Worm (Caenorhabditis elegans) whole organism, early embryonic: Measurements from ENCODE around the gene F07E5.7.

Source experiments
- B0310.2 ChIP-seq: sonication (generic microtip); optimal IDR thresholded peaks from 2 replicates; lab custom pipeline; 2016; ENCODE audit warnings: mild to moderate bottlenecking, missing genetic modification characterization, missing compliant biosample characterization
- F13C5.2 ChIP-seq: sonication (generic microtip); optimal IDR thresholded peaks from 2 replicates; lab custom pipeline; 2017; ENCODE audit warnings: mild to moderate bottlenecking, missing genetic modification characterization, inconsistent platforms, missing compliant biosample characterization
- aly-1 ChIP-seq: sonication (generic microtip); optimal IDR thresholded peaks from 2 replicates; lab custom pipeline; 2016; ENCODE audit warnings: missing genetic modification characterization, missing compliant biosample characterization
- ama-1 ChIP-seq: fragments of 150-350 bp; optimal IDR thresholded peaks from 2 replicates; lab custom pipeline; 2014
- ceh-13 ChIP-seq: fragments of 200-800 bp; sonication (Bioruptor generic); optimal IDR thresholded peaks from 2 replicates; lab custom pipeline; 2018; ENCODE audit warnings: mild to moderate bottlenecking, missing genetic modification characterization, missing compliant biosample characterization
- ceh-36 ChIP-seq: sonication (generic microtip); optimal IDR thresholded peaks from 2 replicates; lab custom pipeline; 2016; ENCODE audit warnings: missing genetic modification characterization, inconsistent platforms, missing compliant biosample characterization
- ets-7 ChIP-seq: sonication (generic microtip); optimal IDR thresholded peaks from 2 replicates; lab custom pipeline; 2016; ENCODE audit warnings: missing genotype, missing genetic modification characterization, missing compliant biosample characterization
- flt-1 ChIP-seq: fragments of 200-800 bp; sonication (Bioruptor generic); IDR thresholded peaks from 2 replicates; pipeline ENCODE4 v1.3.6; 2022; ENCODE audit warnings: missing genetic modification characterization, missing compliant biosample characterization
- hmbx-1 ChIP-seq: sonication (generic microtip); optimal IDR thresholded peaks from 2 replicates; lab custom pipeline; 2016; ENCODE audit warnings: mild to moderate bottlenecking, missing genetic modification characterization, missing compliant biosample characterization
- hmg-4 ChIP-seq: fragments of 200-800 bp; sonication (Bioruptor generic); optimal IDR thresholded peaks from 2 replicates; lab custom pipeline; 2018; ENCODE audit warnings: mild to moderate bottlenecking, missing genetic modification characterization, missing compliant biosample characterization
- hnd-1 ChIP-seq: sonication (generic microtip); optimal IDR thresholded peaks from 2 replicates; lab custom pipeline; 2016; ENCODE audit warnings: missing genetic modification characterization, missing compliant biosample characterization
- pes-1 ChIP-seq: fragments of 200-800 bp; sonication (Bioruptor generic); IDR thresholded peaks from 2 replicates; pipeline ENCODE4 v1.3.6; 2022; ENCODE audit warnings: missing genetic modification reagents, missing genetic modification characterization, missing compliant biosample characterization
- scrt-1 ChIP-seq: fragments of 200-800 bp; sonication (Bioruptor generic); IDR thresholded peaks from 2 replicates; pipeline ENCODE4 v1.3.6; 2022; ENCODE audit warnings: missing genetic modification characterization, missing compliant biosample characterization
- sea-1 ChIP-seq: fragments of 200-800 bp; sonication (Bioruptor generic); conservative IDR thresholded peaks from 2 replicates; pipeline ENCODE4 v1.3.6; 2022; ENCODE audit warnings: missing genetic modification characterization, missing compliant biosample characterization
- tbx-11 ChIP-seq: fragments of 200-800 bp; sonication (Bioruptor generic); IDR thresholded peaks from 2 replicates; pipeline ENCODE4 v1.3.6; 2022; ENCODE audit warnings: missing genetic modification characterization, missing compliant biosample characterization
- tbx-37 ChIP-seq: fragments of 200-800 bp; sonication (Bioruptor generic); conservative IDR thresholded peaks from 2 replicates; pipeline ENCODE4 v1.3.6; 2022; ENCODE audit warnings: missing genetic modification reagents, missing genetic modification characterization, missing compliant biosample characterization
- tra-4 ChIP-seq: sonication (generic microtip); optimal IDR thresholded peaks from 2 replicates; lab custom pipeline; 2017; ENCODE audit warnings: missing genetic modification characterization, missing compliant biosample characterization

Gene F07E5.7

DNA sequence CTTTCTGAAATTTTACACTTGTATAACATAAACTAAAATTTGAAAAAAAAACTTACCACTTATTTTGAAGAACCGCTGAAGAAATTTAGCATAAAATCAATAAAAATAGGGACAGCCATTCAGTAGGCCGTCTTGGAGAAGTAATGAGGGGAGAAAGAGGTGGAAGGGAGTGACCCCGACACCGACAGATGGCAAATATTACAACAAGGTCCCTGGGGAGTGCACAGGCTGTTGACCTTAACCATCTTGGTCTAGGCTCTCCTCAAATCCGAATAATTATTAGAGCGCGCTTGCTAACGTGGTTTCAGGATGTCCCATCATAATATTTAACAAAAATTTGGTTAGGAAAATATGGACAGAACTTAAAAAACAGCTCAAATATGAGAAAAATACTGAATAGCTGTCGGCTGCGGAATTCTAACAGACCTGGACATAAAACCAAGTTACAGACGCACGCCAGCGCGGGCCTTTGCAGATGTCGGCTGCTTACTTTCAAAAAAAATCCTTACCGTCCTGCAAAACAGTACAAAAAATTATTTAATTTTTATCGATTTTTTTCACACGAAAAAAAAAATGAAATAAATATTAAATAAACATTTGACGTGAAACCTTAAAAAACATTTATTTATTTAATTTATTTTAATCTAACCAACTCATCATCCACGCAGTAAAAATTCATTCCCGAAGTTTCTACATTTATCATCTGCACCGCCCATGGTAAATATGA lies 23.8 kb upstream of the F07E5.7 start, which contains the start of gene T16A1.2:
Gene T16A1.2 (plus strand): TSS at position 677 of the 727 bp plus-strand sequence.
- TF ChIP-seq tbx-37 (GFP tag; lab: Robert Waterston, UW) (no peak), sea-1 (GFP tag; lab: Robert Waterston, UW) (no peak), ceh-13 (GFP tag; lab: Kevin White, UChicago) (no peak), hmbx-1 (tag; lab: Kevin White, UChicago) (no peak)

DNA sequence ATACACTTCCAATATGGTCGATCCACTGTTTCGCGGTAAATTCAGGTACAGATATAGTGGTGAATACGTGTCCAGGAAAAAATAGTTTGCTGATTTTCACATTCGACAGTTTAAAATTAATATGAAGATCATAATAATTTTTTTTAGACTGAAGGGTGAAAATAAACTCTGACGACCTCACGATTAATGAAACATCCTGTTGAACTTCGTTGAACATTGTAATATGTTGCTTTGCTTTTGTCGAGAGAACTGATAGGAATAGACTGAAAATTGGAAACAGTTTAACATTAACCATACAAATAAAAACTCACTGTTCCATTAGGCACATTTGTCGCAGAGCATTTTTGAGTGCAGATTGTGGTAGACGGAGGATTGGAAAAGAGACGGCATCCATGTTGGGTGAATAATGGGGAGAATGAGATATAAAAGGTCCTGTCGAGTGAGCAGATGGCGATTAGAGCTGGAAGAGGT lies 22.2 kb upstream of the F07E5.7 start, which contains the start of gene fbxb-37:
Gene fbxb-37 (minus strand): TSS at position 421 of the 471 bp plus-strand sequence.
- no peak for TF ChIP-seq sea-1 (GFP tag; lab: Robert Waterston, UW)
- no peak for TF ChIP-seq scrt-1
- no peak for TF ChIP-seq pes-1 (GFP tag; lab: Robert Waterston, UW)
- no peak for TF ChIP-seq tbx-11 (GFP tag; lab: Robert Waterston, UW)
- no peak for TF ChIP-seq hmg-4 (GFP tag; lab: Kevin White, UChicago)
- TF ChIP-seq tbx-37 (GFP tag; lab: Robert Waterston, UW): no peak
- no peak for TF ChIP-seq ets-7 (tag; lab: Kevin White, UChicago)
- no peak for TF ChIP-seq hnd-1
- TF ChIP-seq tra-4 (tag; lab: Kevin White, UChicago): no peak
- TF ChIP-seq B0310.2 (tag; lab: Kevin White, UChicago): no peak
- no peak for TF ChIP-seq flt-1 (GFP tag; lab: Robert Waterston, UW)

DNA sequence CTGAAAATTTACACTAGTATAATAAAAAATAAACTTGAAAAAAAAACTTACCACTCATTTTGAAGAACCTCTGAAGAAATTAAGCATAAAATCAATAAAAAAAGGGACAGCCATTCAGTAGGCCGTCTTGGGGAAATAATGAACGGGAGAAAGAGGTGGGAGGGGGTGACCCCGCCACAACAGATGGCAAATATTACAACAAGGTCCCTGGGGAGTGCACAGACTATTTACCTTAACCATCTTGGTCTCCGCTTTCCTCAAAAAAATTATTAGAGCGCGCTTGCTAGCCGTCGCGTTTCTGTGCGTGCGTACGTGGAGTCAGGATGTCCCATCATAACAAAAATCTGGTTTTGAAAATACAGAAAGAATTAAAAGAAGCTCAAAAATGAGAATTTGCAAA lies 20.6 kb upstream of the F07E5.7 start, which contains the start of gene T16A1.10:
Gene T16A1.10 (minus strand): TSS at position 123 of the 400 bp plus-strand sequence.
- peak; percentile 16 for TF ChIP-seq hmg-4 (GFP tag; lab: Kevin White, UChicago)
- TF ChIP-seq ceh-36 (tag; lab: Kevin White, UChicago): peak; percentile 1
- TF ChIP-seq tbx-11 (GFP tag; lab: Robert Waterston, UW): no peak

DNA sequence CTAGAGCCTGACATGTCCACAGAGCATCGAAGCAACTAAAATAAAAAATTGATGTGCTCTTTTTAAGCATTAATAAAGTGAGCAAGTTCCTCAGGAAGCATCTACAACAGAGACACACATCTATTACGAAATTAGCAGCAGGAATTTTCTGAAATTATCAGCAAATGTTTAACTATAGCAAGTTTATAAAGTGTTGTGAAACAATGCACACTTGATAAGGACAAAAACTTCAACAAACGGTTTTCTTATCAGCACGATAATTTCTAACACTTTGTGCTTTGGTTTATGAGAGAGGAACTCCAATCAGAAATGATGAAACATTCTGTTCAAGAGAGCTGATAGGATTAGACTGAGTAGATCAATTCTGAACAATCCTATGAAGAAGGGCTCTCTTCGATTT lies 19.3 kb upstream of the F07E5.7 start, which contains the start of gene trpl-5:
Gene trpl-5 (minus strand): TSS at position 32 of the 400 bp plus-strand sequence.
- TF ChIP-seq ceh-13 (GFP tag; lab: Kevin White, UChicago): no peak
- TF ChIP-seq tra-4 (tag; lab: Kevin White, UChicago): no peak
- TF ChIP-seq flt-1 (GFP tag; lab: Robert Waterston, UW): no peak
- TF ChIP-seq hmbx-1 (tag; lab: Kevin White, UChicago): no peak
- no peak for TF ChIP-seq aly-1 (tag; lab: Kevin White, UChicago)
- no peak for TF ChIP-seq hmg-4 (GFP tag; lab: Kevin White, UChicago)
- TF ChIP-seq ceh-36 (tag; lab: Kevin White, UChicago): no peak
- TF ChIP-seq ama-1 (lab: Kevin White, UChicago): no peak
- TF ChIP-seq tbx-11 (GFP tag; lab: Robert Waterston, UW): no peak

DNA sequence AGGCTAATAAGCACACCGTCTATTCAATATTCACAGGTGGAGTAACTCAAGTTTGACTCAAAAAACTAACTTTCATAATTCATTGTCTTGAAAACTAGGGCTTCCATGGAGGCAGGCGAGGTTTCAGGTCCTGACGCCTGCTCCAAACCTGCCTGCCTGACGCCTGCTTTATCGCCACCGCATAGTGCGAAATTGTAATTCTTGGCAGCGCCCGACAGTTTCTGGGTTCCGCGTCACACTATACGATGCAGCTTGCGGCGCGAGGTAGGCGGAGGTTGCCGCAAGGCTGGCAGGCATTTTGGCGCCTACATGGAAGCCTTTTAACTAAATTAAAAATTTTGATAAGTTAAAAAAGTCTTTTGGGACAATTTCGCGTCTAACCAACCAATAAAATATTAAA lies 15.9 kb upstream of the F07E5.7 start:
- TF ChIP-seq ets-7 (tag; lab: Kevin White, UChicago): no peak
- TF ChIP-seq hmg-4 (GFP tag; lab: Kevin White, UChicago): no peak
- no peak for TF ChIP-seq sea-1 (GFP tag; lab: Robert Waterston, UW)
- TF ChIP-seq tbx-37 (GFP tag; lab: Robert Waterston, UW): no peak
- TF ChIP-seq B0310.2 (tag; lab: Kevin White, UChicago): no peak
- no peak for TF ChIP-seq ceh-13 (GFP tag; lab: Kevin White, UChicago)
- no peak for TF ChIP-seq ama-1 (lab: Kevin White, UChicago)
- no peak for TF ChIP-seq F13C5.2 (tag; lab: Kevin White, UChicago)
- TF ChIP-seq tra-4 (tag; lab: Kevin White, UChicago): no peak
- TF ChIP-seq hnd-1: no peak
- TF ChIP-seq hmbx-1 (tag; lab: Kevin White, UChicago): no peak
- no peak for TF ChIP-seq flt-1 (GFP tag; lab: Robert Waterston, UW)
- no peak for TF ChIP-seq tbx-11 (GFP tag; lab: Robert Waterston, UW)
- TF ChIP-seq pes-1 (GFP tag; lab: Robert Waterston, UW): no peak
- no peak for TF ChIP-seq aly-1 (tag; lab: Kevin White, UChicago)
- no peak for TF ChIP-seq ceh-36 (tag; lab: Kevin White, UChicago)
- TF ChIP-seq scrt-1: no peak

DNA sequence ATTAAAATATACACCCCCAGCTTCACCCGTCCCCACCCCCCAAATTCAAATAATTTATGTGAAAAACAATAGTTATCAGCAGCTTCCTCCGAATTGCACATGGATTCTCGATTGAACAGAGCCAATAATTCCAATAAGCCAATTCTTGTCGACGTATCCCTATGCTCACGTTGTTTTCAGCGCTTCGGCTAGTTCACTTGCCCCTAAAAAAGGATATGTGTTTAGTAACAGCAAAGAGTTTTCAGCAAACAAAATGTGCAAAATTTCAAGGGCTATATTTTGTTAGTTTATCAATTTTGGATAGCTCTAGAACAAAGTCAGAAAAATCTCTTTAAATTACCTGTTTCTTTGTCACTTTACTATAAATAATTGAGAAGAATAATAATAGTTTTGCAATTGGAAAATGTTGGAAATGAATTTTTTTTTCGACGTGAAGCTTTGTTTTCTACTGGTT lies 12.4 kb upstream of the F07E5.7 start, which contains the start of the genes T16A1.5 and fbxc-49:
Gene T16A1.5 (minus strand): TSS at position 101 of the 454 bp plus-strand sequence.
Gene fbxc-49 (plus strand): TSS at position 404 of the 454 bp plus-strand sequence.
- TF ChIP-seq tra-4 (tag; lab: Kevin White, UChicago) (no peak), F13C5.2 (tag; lab: Kevin White, UChicago) (no peak), sea-1 (GFP tag; lab: Robert Waterston, UW) (no peak), tbx-11 (GFP tag; lab: Robert Waterston, UW) (no peak), ceh-13 (GFP tag; lab: Kevin White, UChicago) (no peak), scrt-1 (no peak), tbx-37 (GFP tag; lab: Robert Waterston, UW) (no peak), hmbx-1 (tag; lab: Kevin White, UChicago) (no peak), hmg-4 (GFP tag; lab: Kevin White, UChicago) (no peak), hnd-1 (no peak)

DNA sequence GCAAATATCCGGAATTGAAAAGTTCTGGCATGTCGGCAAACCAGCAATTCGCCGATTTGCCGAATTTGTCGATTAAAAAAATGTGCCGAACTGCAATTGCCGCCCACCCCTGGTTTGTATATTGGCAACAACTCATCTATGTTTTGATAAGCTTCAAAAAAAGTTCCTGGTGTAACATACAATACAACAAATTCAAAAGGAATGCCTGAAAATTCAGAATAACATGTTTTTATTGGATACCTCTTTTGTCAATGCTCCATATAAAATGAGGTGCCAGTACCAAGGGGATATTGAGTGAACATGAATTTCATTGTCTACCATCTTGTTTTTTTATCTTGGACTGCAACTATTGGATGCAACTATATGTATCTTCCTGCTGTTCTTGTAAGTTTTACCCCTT lies 9.9 kb upstream of the F07E5.7 start, which contains the start of gene T16A1.4:
Gene T16A1.4 (plus strand): TSS at position 301 of the 400 bp plus-strand sequence.
- TF ChIP-seq hnd-1: no peak
